Worm (Caenorhabditis elegans) whole organism, young adult: ENCODE data around the gene tag-124.

Experiments used
- B0019.2 ChIP-seq: fragments of 200-800 bp; sonication (Bioruptor generic); conservative IDR thresholded peaks from 2 replicates; pipeline ENCODE4 v1.3.6; 2022; ENCODE audit warnings: missing genetic modification reagents, missing genetic modification characterization, missing compliant biosample characterization
- B0261.1 ChIP-seq: sonication (generic microtip); optimal IDR thresholded peaks from 2 replicates; lab custom pipeline; 2016; ENCODE audit warnings: mild to moderate bottlenecking, missing genetic modification characterization, moderate library complexity, missing compliant biosample characterization
- B0336.3 ChIP-seq: fragments of 200-800 bp; sonication (Bioruptor generic); IDR thresholded peaks from 2 replicates; pipeline ENCODE4 v1.3.6; 2022; ENCODE audit warnings: missing genetic modification characterization, missing compliant biosample characterization
- C17E4.6 ChIP-seq: fragments of 200-800 bp; sonication (Bioruptor generic); IDR thresholded peaks from 2 replicates; pipeline ENCODE4 v1.3.6; 2022; ENCODE audit warnings: missing genetic modification reagents, missing genetic modification characterization, missing compliant biosample characterization
- F39B2.1 ChIP-seq: fragments of 200-800 bp; sonication (Bioruptor generic); IDR thresholded peaks from 2 replicates; pipeline ENCODE4 v1.3.6; 2022; ENCODE audit warnings: missing genetic modification reagents, missing genetic modification characterization, missing compliant biosample characterization
- F49E8.2 ChIP-seq: sonication (generic microtip); optimal IDR thresholded peaks from 3 replicates; lab custom pipeline; 2017; ENCODE audit warnings: missing genetic modification characterization, mild to moderate bottlenecking, missing compliant biosample characterization, antibody characterized with exemption, moderate library complexity; ENCODE audit not compliant: insufficient read depth
- F52B5.7 ChIP-seq: sonication (generic microtip); optimal IDR thresholded peaks from 2 replicates; lab custom pipeline; 2016; ENCODE audit warnings: mild to moderate bottlenecking, missing genetic modification characterization, missing compliant biosample characterization
- F57C9.4 ChIP-seq: sonication (generic microtip); optimal IDR thresholded peaks from 2 replicates; lab custom pipeline; 2017; ENCODE audit warnings: mild to moderate bottlenecking, missing genetic modification characterization, missing compliant biosample characterization
- T07F8.4 ChIP-seq: sonication (generic microtip); optimal IDR thresholded peaks from 2 replicates; lab custom pipeline; 2016; ENCODE audit warnings: mild to moderate bottlenecking, missing genetic modification characterization, moderate library complexity, missing compliant biosample characterization
- Y53F4B.3 ChIP-seq: fragments of 200-800 bp; sonication (Bioruptor generic); IDR thresholded peaks from 2 replicates; pipeline ENCODE4 v1.3.6; 2022; ENCODE audit warnings: missing genetic modification reagents, missing genetic modification characterization, missing compliant biosample characterization
- ZK185.1 ChIP-seq: sonication (generic microtip); optimal IDR thresholded peaks from 2 replicates; lab custom pipeline; 2016; ENCODE audit warnings: mild to moderate bottlenecking, missing genetic modification characterization, missing compliant biosample characterization; ENCODE audit not compliant: poor library complexity, severe bottlenecking
- akir-1 ChIP-seq: fragments of 200-800 bp; sonication (Bioruptor generic); optimal IDR thresholded peaks from 2 replicates; lab custom pipeline; 2018; ENCODE audit warnings: mild to moderate bottlenecking, missing genetic modification characterization, moderate library complexity, missing compliant biosample characterization
- aptf-2 ChIP-seq: fragments of 200-800 bp; sonication (Bioruptor generic); conservative IDR thresholded peaks from 2 replicates; pipeline ENCODE4 v1.3.6; 2022; ENCODE audit warnings: missing genetic modification reagents, missing genetic modification characterization, missing compliant biosample characterization
- bed-2 ChIP-seq: fragments of 200-800 bp; sonication (Bioruptor generic); IDR thresholded peaks from 2 replicates; pipeline ENCODE4 v1.3.6; 2022; ENCODE audit warnings: missing genetic modification reagents, missing genetic modification characterization, missing compliant biosample characterization
- ceh-27 ChIP-seq: fragments of 200-800 bp; sonication (Bioruptor generic); optimal IDR thresholded peaks from 2 replicates; lab custom pipeline; 2018; ENCODE audit warnings: mild to moderate bottlenecking, missing genetic modification characterization, moderate library complexity, missing compliant biosample characterization
- ceh-79 ChIP-seq: sonication (generic microtip); optimal IDR thresholded peaks from 2 replicates; lab custom pipeline; 2017; ENCODE audit warnings: mild to moderate bottlenecking, missing genetic modification characterization, missing compliant biosample characterization
- ceh-91 ChIP-seq: fragments of 200-800 bp; sonication (Bioruptor generic); IDR thresholded peaks from 2 replicates; pipeline ENCODE4 v1.3.6; 2022; ENCODE audit warnings: missing genetic modification reagents, missing genetic modification characterization, missing compliant biosample characterization
- dpff-1 ChIP-seq: sonication (generic microtip); optimal IDR thresholded peaks from 2 replicates; lab custom pipeline; 2017; ENCODE audit warnings: mild to moderate bottlenecking, missing genetic modification characterization, missing compliant biosample characterization
- egl-44 ChIP-seq: fragments of 200-800 bp; sonication (Bioruptor generic); IDR thresholded peaks from 2 replicates; pipeline ENCODE4 v1.3.6; 2022; ENCODE audit warnings: missing genetic modification reagents, missing genetic modification characterization, missing compliant biosample characterization
- ekl-4 ChIP-seq: fragments of 200-800 bp; sonication (Bioruptor generic); IDR thresholded peaks from 2 replicates; pipeline ENCODE4 v1.3.6; 2022; ENCODE audit warnings: missing genetic modification reagents, missing genetic modification characterization, missing compliant biosample characterization
- gei-17 ChIP-seq: fragments of 200-800 bp; sonication (Bioruptor generic); optimal IDR thresholded peaks from 2 replicates; lab custom pipeline; 2018; ENCODE audit warnings: mild to moderate bottlenecking, missing genetic modification characterization, missing compliant biosample characterization
- lag-1 ChIP-seq: fragments of 200-800 bp; sonication (Bioruptor generic); IDR thresholded peaks from 2 replicates; pipeline ENCODE4 v1.3.6; 2022; ENCODE audit warnings: missing genetic modification reagents, missing genetic modification characterization, missing compliant biosample characterization
- let-526 ChIP-seq: fragments of 200-800 bp; sonication (Bioruptor generic); IDR thresholded peaks from 2 replicates; pipeline ENCODE4 v1.3.6; 2022; ENCODE audit warnings: missing genetic modification reagents, missing genetic modification characterization, missing compliant biosample characterization
- lir-1 ChIP-seq: fragments of 200-800 bp; sonication (Bioruptor generic); conservative IDR thresholded peaks from 2 replicates; pipeline ENCODE4 v1.3.6; 2022; ENCODE audit warnings: missing genetic modification reagents, missing genetic modification characterization, missing compliant biosample characterization
- lsy-27 ChIP-seq: sonication (generic microtip); optimal IDR thresholded peaks from 2 replicates; lab custom pipeline; 2017; ENCODE audit warnings: missing genetic modification characterization, mild to moderate bottlenecking, missing compliant biosample characterization, antibody characterized with exemption, missing genotype, borderline replicate concordance; ENCODE audit not compliant: insufficient read depth
- madf-3 ChIP-seq: fragments of 200-800 bp; sonication (Bioruptor generic); IDR thresholded peaks from 2 replicates; pipeline ENCODE4 v1.3.6; 2022; ENCODE audit warnings: missing genetic modification reagents, missing genetic modification characterization, missing compliant biosample characterization
- mel-28 ChIP-seq: sonication (generic microtip); optimal IDR thresholded peaks from 2 replicates; lab custom pipeline; 2016; ENCODE audit warnings: borderline replicate concordance, mild to moderate bottlenecking, missing genetic modification characterization, missing compliant biosample characterization
- mes-4 ChIP-seq: sonication (generic microtip); optimal IDR thresholded peaks from 2 replicates; lab custom pipeline; 2016; ENCODE audit warnings: missing genotype, missing genetic modification characterization, missing compliant biosample characterization
- nfya-1 ChIP-seq: sonication (generic microtip); optimal IDR thresholded peaks from 2 replicates; lab custom pipeline; 2017; ENCODE audit warnings: antibody characterized with exemption, missing compliant biosample characterization, missing genetic modification characterization, borderline replicate concordance; ENCODE audit not compliant: insufficient read depth
- nfyb-1 ChIP-seq: fragments of 200-800 bp; sonication (Bioruptor generic); IDR thresholded peaks from 2 replicates; pipeline ENCODE4 v1.3.6; 2022; ENCODE audit warnings: missing genetic modification reagents, missing genetic modification characterization, missing compliant biosample characterization
- nhr-120 ChIP-seq: fragments of 200-800 bp; sonication (Bioruptor generic); IDR thresholded peaks from 2 replicates; pipeline ENCODE4 v1.3.6; 2022; ENCODE audit warnings: missing genetic modification characterization, missing compliant biosample characterization
- nhr-179 ChIP-seq: sonication (generic microtip); optimal IDR thresholded peaks from 2 replicates; lab custom pipeline; 2016; ENCODE audit warnings: mild to moderate bottlenecking, missing genetic modification characterization, missing compliant biosample characterization
- nhr-90 ChIP-seq: sonication (generic microtip); optimal IDR thresholded peaks from 2 replicates; lab custom pipeline; 2016; ENCODE audit warnings: missing genotype, mild to moderate bottlenecking, missing genetic modification characterization, missing compliant biosample characterization
- rcor-1 ChIP-seq: fragments of 200-800 bp; sonication (Bioruptor generic); IDR thresholded peaks from 2 replicates; pipeline ENCODE4 v1.3.6; 2022; ENCODE audit warnings: missing genetic modification reagents, missing genetic modification characterization, missing compliant biosample characterization
- rec-8 ChIP-seq, 2 experiments: sonication (generic microtip); optimal IDR thresholded peaks; 2 replicates each; lab custom pipeline; 2016; ENCODE audit warnings: mild to moderate bottlenecking in 2 of 2, missing genetic modification characterization in 2 of 2, missing genetic modification reagents in 2 of 2, missing genotype in 2 of 2, missing biosample characterization in 1 of 2, missing compliant biosample characterization in 1 of 2, moderate library complexity in 1 of 2
- sea-2 ChIP-seq: fragments of 200-800 bp; sonication (Bioruptor generic); IDR thresholded peaks from 2 replicates; pipeline ENCODE4 v1.3.6; 2022; ENCODE audit warnings: missing genetic modification characterization, missing compliant biosample characterization
- somi-1 ChIP-seq: fragments of 200-800 bp; sonication (Bioruptor generic); optimal IDR thresholded peaks from 2 replicates; lab custom pipeline; 2018; ENCODE audit warnings: mild to moderate bottlenecking, missing genetic modification characterization, missing compliant biosample characterization
- tbx-9 ChIP-seq: sonication (generic microtip); optimal IDR thresholded peaks from 2 replicates; lab custom pipeline; 2016; ENCODE audit warnings: borderline replicate concordance, missing genetic modification characterization, inconsistent platforms, missing compliant biosample characterization
- ztf-18 ChIP-seq: sonication (generic microtip); optimal IDR thresholded peaks from 2 replicates; lab custom pipeline; 2016; ENCODE audit warnings: missing genotype, mild to moderate bottlenecking, missing genetic modification characterization, missing compliant biosample characterization

The tag-124 gene

DNA sequence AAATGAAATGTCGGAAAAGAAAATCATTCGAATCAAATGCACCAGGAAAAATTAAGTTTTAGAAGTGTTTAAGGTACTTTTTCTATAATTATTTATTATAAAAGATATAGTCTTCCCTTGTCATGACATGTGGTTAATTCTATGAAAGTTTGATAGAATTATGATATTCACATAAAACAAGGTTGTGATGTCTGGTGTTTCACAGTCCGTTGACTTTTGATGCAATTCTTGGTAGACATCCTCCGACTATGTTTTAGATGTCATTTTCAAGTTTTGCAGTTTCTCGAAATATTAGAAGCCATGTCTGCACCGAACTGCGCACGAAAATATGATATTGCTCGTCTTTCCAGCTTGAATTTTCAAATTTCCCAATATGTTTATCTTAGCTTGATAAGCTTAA is 46.7 kb upstream of the tag-124 start, which contains the start of gene sra-7 (continued):
- TF ChIP-seq aptf-2 (GFP tag; lab: Robert Waterston, UW): no peak
- TF ChIP-seq bed-2 (GFP tag; lab: Robert Waterston, UW): no peak

DNA sequence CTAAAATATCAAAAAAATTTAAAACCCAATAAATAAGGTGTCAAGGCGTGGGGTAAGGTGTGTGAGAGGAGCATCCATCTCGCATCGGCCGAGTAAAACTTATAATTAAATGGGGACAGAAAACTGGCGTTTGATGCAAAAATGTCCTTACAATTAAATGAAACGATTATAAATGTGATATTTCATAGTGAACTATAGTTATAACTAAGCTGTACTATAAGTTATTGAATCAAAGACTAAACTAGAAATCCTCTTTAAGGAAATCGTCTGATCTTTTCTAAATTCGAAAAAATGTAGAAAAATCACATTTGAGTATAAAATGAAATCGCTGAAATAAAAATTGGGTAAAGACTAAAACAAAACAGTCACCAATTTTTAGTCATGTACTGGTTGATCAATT is 40.4 kb upstream of the tag-124 start, which contains the start of gene sra-6:
Gene sra-6 (minus strand): TSS at position 101 of the 400 bp plus-strand sequence.
- TF ChIP-seq B0019.2 (GFP tag; lab: Robert Waterston, UW) (no peak), ztf-18 (tag; lab: Kevin White, UChicago) (no peak), lag-1 (GFP tag; lab: Robert Waterston, UW) (no peak), rcor-1 (GFP tag; lab: Robert Waterston, UW) (no peak)

DNA sequence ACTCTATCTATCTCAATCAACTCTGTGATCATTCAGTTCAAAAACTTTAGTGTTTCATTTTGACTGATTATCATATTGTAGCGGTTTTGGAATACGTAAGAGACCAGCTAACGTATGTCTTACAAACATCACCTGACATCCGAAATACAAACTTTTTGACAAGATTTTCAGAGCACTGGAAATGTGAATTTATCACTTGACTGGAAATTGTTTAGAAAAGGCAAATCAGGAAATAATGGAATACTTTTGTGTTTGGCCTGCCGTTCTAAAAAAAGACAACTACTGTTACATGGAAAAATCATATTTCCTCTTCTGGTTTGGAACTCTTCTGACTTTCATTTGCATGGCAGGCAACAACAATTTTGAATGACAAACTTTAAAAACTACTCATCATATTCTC is 39.6 kb upstream of the tag-124 start, which contains the start of gene F35H8.12:
Gene F35H8.12 (plus strand): TSS at position 301 of the 400 bp plus-strand sequence.
- TF ChIP-seq ZK185.1 (tag; lab: Kevin White, UChicago): no peak
- TF ChIP-seq lir-1: no peak
- no peak for TF ChIP-seq ceh-79 (tag; lab: Kevin White, UChicago)
- no peak for TF ChIP-seq madf-3 (GFP tag; lab: Robert Waterston, UW)
- no peak for TF ChIP-seq nhr-179
- TF ChIP-seq T07F8.4: no peak
- TF ChIP-seq ztf-18 (tag; lab: Kevin White, UChicago): no peak
- no peak for TF ChIP-seq F39B2.1 (GFP tag; lab: Robert Waterston, UW)
- no peak for TF ChIP-seq B0336.3 (GFP tag; lab: Robert Waterston, UW)
- no peak for TF ChIP-seq tbx-9 (tag; lab: Kevin White, UChicago)
- TF ChIP-seq akir-1: no peak
- no peak for TF ChIP-seq lsy-27 (tag; lab: Kevin White, UChicago)
- no peak for TF ChIP-seq ekl-4
- no peak for TF ChIP-seq egl-44
- TF ChIP-seq nhr-90: no peak
- TF ChIP-seq nhr-120 (GFP tag; lab: Robert Waterston, UW): no peak

DNA sequence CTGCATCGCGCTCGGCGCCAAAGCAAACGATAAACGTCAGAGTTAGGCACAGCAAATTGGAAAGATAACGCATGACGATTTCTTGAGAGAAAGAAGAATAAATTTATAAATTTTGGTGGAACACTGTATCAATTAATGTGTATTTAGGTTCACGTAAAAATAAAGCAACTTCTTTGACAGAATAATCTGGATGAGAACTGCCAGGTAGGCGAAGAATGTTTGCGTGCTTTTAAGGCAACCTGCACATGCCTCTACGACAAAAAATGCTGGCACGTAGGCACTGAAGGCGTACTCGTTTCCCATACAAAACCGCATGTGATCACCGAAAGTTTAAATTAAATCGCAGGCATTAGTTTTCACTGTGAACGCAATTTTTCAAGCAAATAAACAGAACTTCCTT is 37.9 kb upstream of the tag-124 start, which contains the start of gene F35H8.1:
Gene F35H8.1 (minus strand): TSS at position 101 of the 400 bp plus-strand sequence.
- no peak for TF ChIP-seq ztf-18 (tag; lab: Kevin White, UChicago)
- no peak for TF ChIP-seq C17E4.6 (GFP tag; lab: Robert Waterston, UW)
- no peak for TF ChIP-seq sea-2 (GFP tag; lab: Robert Waterston, UW)
- TF ChIP-seq rec-8 (tag; optimal IDR thresholded peaks at IDR 0.05; lab: Kevin White, UChicago): no peak
- TF ChIP-seq dpff-1 (tag; lab: Kevin White, UChicago): no peak
- no peak for TF ChIP-seq rcor-1 (GFP tag; lab: Robert Waterston, UW)
- TF ChIP-seq Y53F4B.3 (GFP tag; lab: Robert Waterston, UW): no peak
- no peak for TF ChIP-seq ceh-27 (GFP tag; lab: Kevin White, UChicago)
- no peak for TF ChIP-seq F57C9.4 (tag; lab: Kevin White, UChicago)
- no peak for TF ChIP-seq ceh-91 (GFP tag; lab: Robert Waterston, UW)
- TF ChIP-seq F52B5.7 (tag; lab: Kevin White, UChicago): no peak
- no peak for TF ChIP-seq let-526 (GFP tag; lab: Robert Waterston, UW)
- no peak for TF ChIP-seq mel-28
- no peak for TF ChIP-seq gei-17 (GFP tag; lab: Kevin White, UChicago)
- no peak for TF ChIP-seq somi-1 (GFP tag; lab: Kevin White, UChicago)
- TF ChIP-seq B0261.1 (tag; lab: Kevin White, UChicago): no peak
- TF ChIP-seq nfyb-1 (GFP tag; lab: Robert Waterston, UW): no peak
- no peak for TF ChIP-seq nfya-1
- no peak for TF ChIP-seq mes-4 (tag; lab: Kevin White, UChicago)
- TF ChIP-seq F49E8.2 (tag; lab: Kevin White, UChicago): no peak
